Worm (Caenorhabditis elegans) whole organism, midembryonic: Measurements from ENCODE around the gene srw-107.

Experiments
- T22C8.4 ChIP-seq: fragments of 200-800 bp; sonication (Bioruptor generic); IDR thresholded peaks from 2 replicates; pipeline ENCODE4 v1.3.6; 2022; ENCODE audit warnings: missing genetic modification characterization, missing compliant biosample characterization
- cog-1 ChIP-seq: sonication (generic microtip); optimal IDR thresholded peaks from 2 replicates; lab custom pipeline; 2016; ENCODE audit warnings: missing genetic modification characterization, missing compliant biosample characterization
- flt-1 ChIP-seq: fragments of 200-800 bp; sonication (Bioruptor generic); IDR thresholded peaks from 2 replicates; pipeline ENCODE4 v1.3.6; 2022; ENCODE audit warnings: missing genetic modification characterization, missing compliant biosample characterization
- klf-2 ChIP-seq: fragments of 200-800 bp; sonication (Bioruptor generic); conservative IDR thresholded peaks from 2 replicates; pipeline ENCODE4 v1.3.6; 2022; ENCODE audit warnings: missing genetic modification reagents, missing genetic modification characterization, missing compliant biosample characterization
- med-1 ChIP-seq: sonication (generic microtip); optimal IDR thresholded peaks from 2 replicates; lab custom pipeline; 2017; ENCODE audit warnings: missing genetic modification characterization, mild to moderate bottlenecking, missing compliant biosample characterization, antibody characterized with exemption, missing genetic modification reagents; ENCODE audit not compliant: insufficient read depth
- ref-1 ChIP-seq: fragments of 200-800 bp; sonication (Bioruptor generic); conservative IDR thresholded peaks from 2 replicates; pipeline ENCODE4 v1.3.6; 2022; ENCODE audit warnings: missing genetic modification reagents, missing genetic modification characterization, missing compliant biosample characterization
- tab-1 ChIP-seq: fragments of 200-800 bp; sonication (Bioruptor generic); IDR thresholded peaks from 2 replicates; pipeline ENCODE4 v1.3.6; 2022; ENCODE audit warnings: missing genetic modification characterization, missing compliant biosample characterization
- ztf-23 ChIP-seq: fragments of 200-800 bp; sonication (Bioruptor generic); IDR thresholded peaks from 2 replicates; pipeline ENCODE4 v1.3.6; 2022; ENCODE audit warnings: missing genetic modification reagents, missing genetic modification characterization, missing compliant biosample characterization
- ztf-29 ChIP-seq: fragments of 200-800 bp; sonication (Bioruptor generic); IDR thresholded peaks from 2 replicates; pipeline ENCODE4 v1.3.6; 2022; ENCODE audit warnings: missing genetic modification reagents, missing genetic modification characterization, missing compliant biosample characterization

The srw-107 gene

DNA sequence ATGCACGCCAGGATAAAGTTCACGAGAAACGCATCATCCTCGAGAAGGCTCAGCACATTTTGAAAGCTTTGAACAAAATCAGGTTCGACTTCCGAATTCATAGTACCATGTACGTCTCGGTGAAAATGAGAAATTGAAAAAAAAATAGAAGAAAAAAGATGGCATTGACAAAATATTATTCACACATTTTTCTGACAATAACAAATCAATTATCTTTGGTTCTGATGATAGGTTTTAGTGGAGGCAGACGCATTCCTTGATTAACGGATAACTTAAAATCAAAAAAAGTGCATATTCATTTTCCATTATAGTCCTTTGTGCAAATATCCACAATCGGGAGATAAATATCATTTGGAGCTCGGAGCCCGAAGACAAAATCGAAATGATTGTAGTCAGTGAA, at the start of gene srw-107:
Gene srw-107, minus strand, starts transcription at position 101 of the 400 bp plus-strand sequence.
- no peak for TF ChIP-seq ref-1
- no peak for TF ChIP-seq klf-2 (GFP tag; lab: Robert Waterston, UW)
- no peak for TF ChIP-seq med-1 (GFP tag; lab: Kevin White, UChicago)
- no peak for TF ChIP-seq T22C8.4
- no peak for TF ChIP-seq flt-1
- no peak for TF ChIP-seq ztf-29 (GFP tag; lab: Robert Waterston, UW)
- no peak for TF ChIP-seq cog-1 (tag; lab: Kevin White, UChicago)
- no peak for TF ChIP-seq tab-1
- no peak for TF ChIP-seq ztf-23 (GFP tag; lab: Robert Waterston, UW)

DNA sequence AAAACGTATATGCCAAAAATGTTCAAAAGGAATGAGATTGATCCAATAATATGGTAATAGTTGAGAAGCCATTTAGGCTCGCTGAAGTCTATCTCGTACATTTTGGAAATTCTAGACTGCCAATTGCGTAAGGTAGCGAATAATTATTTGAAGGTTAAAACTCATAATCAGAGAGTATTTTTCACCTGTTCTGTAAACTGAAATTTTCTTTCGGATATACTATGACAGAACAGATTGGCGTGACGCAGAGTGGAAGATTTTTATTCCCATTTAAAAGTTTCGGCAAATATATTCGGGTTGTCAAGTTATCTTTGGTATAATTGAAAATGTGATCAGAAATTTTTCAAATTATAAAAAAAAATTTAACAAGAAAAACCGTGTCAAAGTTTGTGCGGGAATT, 46.7 kb upstream of the srw-107 start, which contains the start of gene sri-72:
Gene sri-72, minus strand, starts transcription at position 101 of the 400 bp plus-strand sequence.
- TF ChIP-seq ztf-23 (GFP tag; lab: Robert Waterston, UW): no peak

DNA sequence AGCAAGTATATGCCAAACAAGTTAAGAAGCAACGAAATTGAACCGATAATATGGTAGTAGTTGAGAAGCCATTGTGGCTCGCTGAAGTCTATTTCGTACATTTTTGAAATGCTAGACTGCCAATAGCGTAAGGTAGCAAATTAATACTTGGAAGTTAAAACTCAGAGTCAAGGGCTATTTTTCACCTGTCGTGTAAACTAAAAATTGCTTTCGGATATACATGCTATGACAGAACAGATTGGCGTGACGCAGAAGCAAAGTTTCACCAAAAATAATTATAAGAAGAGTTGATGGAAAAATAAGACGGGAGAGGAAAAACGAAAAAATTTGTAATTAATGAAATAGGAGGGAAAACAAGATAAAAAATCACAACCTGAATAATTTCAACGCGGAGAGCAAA, 44.6 kb upstream of the srw-107 start, which contains the start of gene sri-73:
Gene sri-73, minus strand, starts transcription at position 101 of the 400 bp plus-strand sequence.
- TF ChIP-seq flt-1: no peak
- no peak for TF ChIP-seq ztf-29 (GFP tag; lab: Robert Waterston, UW)
- no peak for TF ChIP-seq T22C8.4
- TF ChIP-seq tab-1: no peak

DNA sequence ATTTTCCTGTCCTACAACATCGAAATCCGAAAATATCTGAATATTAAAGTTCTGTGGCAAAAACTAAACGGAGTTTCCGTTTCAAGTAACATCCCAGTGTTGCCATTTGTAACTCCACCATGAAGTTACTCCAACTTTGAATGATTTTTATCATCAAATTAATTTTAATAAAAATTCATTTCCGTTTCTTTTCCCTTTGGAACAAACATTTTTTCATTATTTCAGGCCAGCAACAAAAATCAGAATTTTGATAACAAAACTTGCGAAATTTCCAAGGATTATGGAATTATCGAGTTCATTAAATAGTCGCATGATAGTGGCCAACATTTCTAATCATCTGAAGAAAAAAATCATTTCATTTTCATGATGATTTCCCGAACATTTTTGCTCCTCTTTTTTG, 41.4 kb upstream of the srw-107 start, which contains the start of gene C14C6.2:
Gene C14C6.2, plus strand, starts transcription at position 301 of the 400 bp plus-strand sequence.
- TF ChIP-seq flt-1 (no peak), ref-1 (no peak), T22C8.4 (no peak), tab-1 (no peak), klf-2 (GFP tag; lab: Robert Waterston, UW) (no peak)

DNA sequence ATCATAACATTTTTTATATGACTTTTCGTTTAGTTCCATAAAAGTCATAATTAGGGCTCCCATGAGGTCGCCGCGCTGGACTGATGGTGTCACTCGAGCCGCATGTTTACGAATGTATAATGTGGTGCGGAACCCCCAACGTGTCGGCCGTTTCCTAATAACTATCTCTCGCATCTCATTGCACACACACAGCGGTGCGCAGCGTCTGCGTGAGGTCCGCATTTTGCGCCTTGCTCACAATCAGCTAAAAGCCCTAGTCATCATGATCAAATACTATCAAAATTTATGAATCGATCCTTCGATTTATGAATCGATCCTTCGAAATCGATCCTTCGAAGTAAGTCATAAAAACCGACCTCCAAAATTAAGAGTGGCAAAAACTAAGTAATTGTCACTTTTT, 38.5 kb upstream of the srw-107 start, which contains the start of gene srx-7:
Gene srx-7, plus strand, starts transcription at position 256 of the 400 bp plus-strand sequence.
- TF ChIP-seq T22C8.4 (no peak), med-1 (GFP tag; lab: Kevin White, UChicago) (no peak), ref-1 (no peak), cog-1 (tag; lab: Kevin White, UChicago) (no peak), flt-1 (no peak), klf-2 (GFP tag; lab: Robert Waterston, UW) (no peak), ztf-23 (GFP tag; lab: Robert Waterston, UW) (no peak)

DNA sequence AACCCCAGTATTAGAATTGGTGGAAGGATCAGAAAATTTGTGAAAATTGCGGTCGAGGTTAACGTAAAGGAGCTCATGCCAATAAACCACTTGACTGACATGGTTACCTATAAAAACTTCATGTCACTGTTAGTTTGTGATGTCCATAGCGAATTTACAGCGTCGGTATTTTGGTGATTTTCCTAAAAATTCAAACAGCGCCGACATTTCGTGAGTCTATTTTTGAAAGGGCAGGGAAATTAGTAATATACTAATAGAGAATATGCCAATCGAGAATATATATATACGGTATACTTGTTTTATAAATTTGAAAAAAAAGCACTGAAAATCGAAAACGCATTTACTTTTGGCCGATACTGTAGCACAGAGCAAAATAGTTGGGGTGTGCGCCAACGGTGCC, 34.6 kb upstream of the srw-107 start, which contains the start of gene srx-8:
Gene srx-8, minus strand, starts transcription at position 101 of the 400 bp plus-strand sequence.
- TF ChIP-seq T22C8.4 (no peak), flt-1 (no peak), ztf-23 (GFP tag; lab: Robert Waterston, UW) (no peak), klf-2 (GFP tag; lab: Robert Waterston, UW) (no peak)

DNA sequence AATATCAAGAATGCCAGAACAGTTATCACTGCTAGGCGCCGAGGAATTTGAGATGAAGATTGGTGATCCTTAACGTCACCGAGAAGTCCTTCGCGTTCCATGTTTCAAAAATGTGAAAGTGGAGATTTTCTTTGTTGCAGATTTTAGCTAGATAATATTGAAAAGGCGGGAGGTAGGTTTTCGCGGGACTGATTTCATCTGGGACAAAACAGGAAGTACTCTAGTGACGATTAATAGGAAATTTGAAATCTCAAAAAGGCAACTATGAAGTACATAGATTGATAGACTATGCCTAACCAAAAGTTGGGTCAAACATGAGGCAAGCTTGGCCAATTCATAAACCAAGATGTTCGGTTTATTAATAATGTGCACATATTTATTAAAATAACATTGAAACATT, 31.6 kb upstream of the srw-107 start, which contains the start of gene C14C6.8:
Gene C14C6.8, minus strand, starts transcription at position 101 of the 400 bp plus-strand sequence.
- no peak for TF ChIP-seq tab-1
- no peak for TF ChIP-seq flt-1

DNA sequence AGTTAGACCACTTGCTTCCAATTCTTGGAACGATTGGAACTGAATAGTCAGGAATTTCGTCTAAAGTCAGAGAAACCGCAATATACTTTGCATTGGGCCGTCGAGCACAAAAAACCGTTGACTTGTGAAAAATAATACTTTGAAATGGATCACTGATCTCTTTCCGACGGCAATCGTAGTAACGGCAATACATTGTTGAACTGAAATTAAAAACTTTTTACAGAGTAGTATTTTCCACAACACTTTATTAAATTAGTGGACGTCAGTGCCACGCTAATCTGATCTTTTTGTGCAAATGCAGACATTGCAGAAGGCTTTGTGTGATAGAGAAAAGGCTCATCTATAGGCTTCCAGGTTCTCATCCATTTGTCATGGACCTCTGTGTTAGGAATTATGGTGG, 31.0 kb upstream of the srw-107 start:
- TF ChIP-seq med-1 (GFP tag; lab: Kevin White, UChicago) (no peak), klf-2 (GFP tag; lab: Robert Waterston, UW) (no peak), ztf-29 (GFP tag; lab: Robert Waterston, UW) (no peak), ztf-23 (GFP tag; lab: Robert Waterston, UW) (no peak), T22C8.4 (no peak), flt-1 (no peak), cog-1 (tag; lab: Kevin White, UChicago) (no peak), tab-1 (no peak), ref-1 (no peak)

DNA sequence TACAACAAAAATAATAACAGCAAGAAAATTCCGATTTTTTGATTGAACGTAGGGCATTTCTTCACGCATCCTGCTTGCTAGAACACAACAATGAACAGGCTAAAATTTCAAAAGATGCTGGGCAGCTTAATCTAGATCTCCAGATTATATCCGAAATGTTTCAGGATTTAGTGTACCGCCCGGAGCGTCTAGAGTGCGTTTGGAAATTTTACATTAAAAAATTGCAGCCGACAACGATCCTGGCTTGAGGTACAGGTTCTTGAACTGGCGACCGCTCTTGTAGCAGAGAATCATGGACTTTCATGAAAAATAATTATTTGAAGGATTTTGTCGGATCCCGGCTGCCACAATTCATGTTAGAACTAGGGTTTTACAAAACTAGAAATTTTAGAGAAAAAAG, 26.6 kb upstream of the srw-107 start, which contains the start of gene C14C6.6:
Gene C14C6.6, minus strand, starts transcription at position 101 of the 400 bp plus-strand sequence.
- TF ChIP-seq T22C8.4 (no peak), ref-1 (no peak), ztf-29 (GFP tag; lab: Robert Waterston, UW) (no peak), cog-1 (tag; lab: Kevin White, UChicago) (no peak), ztf-23 (GFP tag; lab: Robert Waterston, UW) (no peak), flt-1 (no peak), med-1 (GFP tag; lab: Kevin White, UChicago) (no peak)

DNA sequence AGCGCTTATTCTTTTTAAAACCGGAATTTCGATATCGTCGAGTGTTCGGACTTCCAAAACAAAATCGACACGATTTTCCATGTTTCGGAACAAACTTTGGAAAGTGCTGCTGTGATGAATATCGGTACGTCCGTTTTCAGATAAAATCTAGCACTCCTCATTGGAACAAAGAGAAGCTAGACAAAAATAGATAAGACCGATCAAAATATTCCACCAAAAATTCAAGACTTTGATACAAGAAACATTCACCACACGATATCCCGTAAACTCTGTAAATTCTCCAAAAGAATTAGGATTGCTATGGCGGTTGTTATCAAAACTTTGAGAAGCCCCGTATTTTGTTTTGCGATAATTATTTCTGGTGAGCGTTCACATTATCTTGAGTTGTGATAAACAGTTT, 21.8 kb upstream of the srw-107 start, which contains the start of gene C14C6.3:
Gene C14C6.3, plus strand, starts transcription at position 301 of the 400 bp plus-strand sequence.
- TF ChIP-seq klf-2 (GFP tag; lab: Robert Waterston, UW) (no peak), tab-1 (no peak), flt-1 (no peak), ztf-23 (GFP tag; lab: Robert Waterston, UW) (no peak), cog-1 (tag; lab: Kevin White, UChicago) (no peak), T22C8.4 (no peak)

DNA sequence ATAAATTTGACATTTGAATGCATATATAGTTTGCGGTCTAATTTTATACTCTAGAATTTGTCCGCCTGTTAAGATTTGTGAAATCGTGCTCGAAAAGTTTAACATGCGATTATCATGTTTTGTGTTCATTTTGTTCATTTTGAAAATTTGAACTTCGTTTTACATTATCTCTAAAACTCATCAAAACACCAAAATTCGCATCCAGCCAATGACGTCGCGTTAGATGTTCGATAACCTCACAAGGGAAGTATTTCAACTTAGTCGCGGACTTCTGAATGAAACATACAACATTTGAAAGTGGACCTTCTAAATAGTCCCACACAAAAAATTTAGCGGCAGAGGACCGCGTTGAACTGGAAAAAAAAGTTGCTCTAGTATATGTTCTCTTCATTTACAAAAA, 20.1 kb upstream of the srw-107 start:
- TF ChIP-seq ztf-29 (GFP tag; lab: Robert Waterston, UW) (no peak), tab-1 (no peak), cog-1 (tag; lab: Kevin White, UChicago) (no peak), T22C8.4 (no peak), flt-1 (no peak), med-1 (GFP tag; lab: Kevin White, UChicago) (no peak), ztf-23 (GFP tag; lab: Robert Waterston, UW) (no peak), ref-1 (no peak), klf-2 (GFP tag; lab: Robert Waterston, UW) (no peak)
